Worm (Caenorhabditis elegans) whole organism, early embryonic: ENCODE measurements around the gene C43C3.4.

Source experiments
- B0310.2 ChIP-seq: sonication (generic microtip); optimal IDR thresholded peaks from 2 replicates; lab custom pipeline; 2016; ENCODE audit warnings: mild to moderate bottlenecking, missing genetic modification characterization, missing compliant biosample characterization
- aly-1 ChIP-seq: sonication (generic microtip); optimal IDR thresholded peaks from 2 replicates; lab custom pipeline; 2016; ENCODE audit warnings: missing genetic modification characterization, missing compliant biosample characterization
- ama-1 ChIP-seq: fragments of 150-350 bp; optimal IDR thresholded peaks from 2 replicates; lab custom pipeline; 2014
- flt-1 ChIP-seq: fragments of 200-800 bp; sonication (Bioruptor generic); IDR thresholded peaks from 2 replicates; pipeline ENCODE4 v1.3.6; 2022; ENCODE audit warnings: missing genetic modification characterization, missing compliant biosample characterization

DNA sequence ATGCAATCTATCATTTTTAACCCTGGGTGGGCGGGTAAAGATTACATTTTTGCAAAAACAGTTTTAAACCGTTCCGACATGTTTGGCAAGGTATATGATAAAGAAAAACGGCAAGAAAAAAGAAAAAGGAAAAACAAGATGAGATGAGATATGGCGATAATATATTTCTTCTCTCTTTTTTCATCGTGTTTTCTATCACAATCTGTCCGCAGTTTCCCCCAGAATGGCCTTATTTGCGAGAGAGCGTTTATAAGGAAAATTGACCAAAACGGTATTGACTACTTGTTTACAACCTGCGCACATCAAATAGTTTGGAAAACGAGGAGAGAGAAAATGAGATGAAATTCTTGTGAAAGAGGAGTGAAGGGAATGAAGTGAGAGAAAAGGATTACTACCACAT is 7.3 kb downstream of the C43C3.4 start:
- TF ChIP-seq B0310.2 (no peak), ama-1 (no peak), flt-1 (GFP tag; lab: Robert Waterston, UW) (no peak), aly-1 (tag; lab: Kevin White, UChicago) (no peak)
